In the genomic region with DNA sequence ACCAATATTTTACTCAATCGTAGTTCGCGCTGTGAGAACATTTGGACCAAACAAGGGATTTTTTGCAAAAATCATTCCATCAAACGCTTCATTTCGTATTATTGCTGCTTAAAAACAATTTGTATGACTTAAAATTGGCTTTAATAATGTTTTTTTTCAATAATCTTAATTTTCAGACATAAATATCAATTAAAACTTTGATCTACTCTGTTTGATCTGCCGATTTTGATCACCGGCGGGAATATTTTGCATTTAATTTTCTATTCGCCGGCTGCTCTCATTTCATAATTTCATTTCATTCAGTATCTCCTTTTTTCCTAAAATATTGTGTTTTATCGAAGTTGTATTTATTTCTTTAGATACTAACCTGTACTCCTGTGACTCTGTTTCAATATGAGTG, we compare ENCODE assay signal across 2 worm cellular contexts.
TF ChIP-seq lines count a peak whose summit lies in the region.

A gene (plus strand): TSS at position 358 of the 400 bp plus-strand sequence.

TF ChIP-seq in whole organism, L4 larva, 104 proteins besides CTCF, POLR2A, EP300 and RAD21:
- TF ChIP-seq unc-130 (GFP tag; optimal IDR thresholded peaks at IDR 0.05; lab: Kevin White, UChicago), result peak; percentile 24
- no peak for TF ChIP-seq duxl-1 (tag; optimal IDR thresholded peaks at IDR 0.05; lab: Kevin White, UChicago; ENCODE audit: poor library complexity)
- 0 out of 2 replicates have a peak, but pooled peaks have one; percentile 4 for TF ChIP-seq lin-38 (GFP tag; IDR thresholded peaks at IDR 0.05; lab: Robert Waterston, UW)

TF ChIP-seq in whole organism, young adult, 124 proteins besides CTCF, POLR2A, EP300 and RAD21 (continues in another document):
- TF ChIP-seq lir-1 (GFP tag; conservative IDR thresholded peaks at IDR 0.05; lab: Robert Waterston, UW) (no peak), lin-40 (tag; optimal IDR thresholded peaks at IDR 0.05; lab: Kevin White, UChicago) (no peak), ztf-22 (GFP tag; optimal IDR thresholded peaks at IDR 0.05; lab: Kevin White, UChicago) (no peak), lsy-27 (tag; optimal IDR thresholded peaks at IDR 0.05; lab: Kevin White, UChicago; ENCODE audit: borderline replicate concordance, insufficient read depth) (no peak), unc-130 (GFP tag; optimal IDR thresholded peaks at IDR 0.05; lab: Kevin White, UChicago) (peak; percentile 29), lsl-1 (GFP tag; optimal IDR thresholded peaks at IDR 0.05; lab: Kevin White, UChicago) (peak; percentile 88), nhr-80 (tag; optimal IDR thresholded peaks at IDR 0.05; lab: Kevin White, UChicago) (no peak), ceh-58 (GFP tag; IDR thresholded peaks at IDR 0.05; lab: Robert Waterston, UW) (no peak), snpc-1.3 (tag; optimal IDR thresholded peaks at IDR 0.05; lab: Kevin White, UChicago; ENCODE audit: insufficient read depth) (peak; percentile 17), mxl-1 (tag; optimal IDR thresholded peaks at IDR 0.05; lab: Kevin White, UChicago) (no peak), zim-3 (tag; optimal IDR thresholded peaks at IDR 0.05; lab: Kevin White, UChicago) (no peak), hlh-12 (tag; optimal IDR thresholded peaks at IDR 0.05; lab: Kevin White, UChicago) (no peak), ccch-3 (GFP tag; optimal IDR thresholded peaks at IDR 0.05; lab: Kevin White, UChicago) (no peak), nfya-2 (GFP tag; IDR thresholded peaks at IDR 0.05; lab: Robert Waterston, UW) (no peak), snpc-1.1 (tag; optimal IDR thresholded peaks at IDR 0.05; lab: Kevin White, UChicago; ENCODE audit: insufficient read depth) (peak; percentile 78), rcor-1 (GFP tag; IDR thresholded peaks at IDR 0.05; lab: Robert Waterston, UW) (no peak), ceh-91 (GFP tag; IDR thresholded peaks at IDR 0.05; lab: Robert Waterston, UW) (peak; percentile 70), lin-35 (GFP tag; optimal IDR thresholded peaks at IDR 0.05; lab: Kevin White, UChicago) (peak in 1 of 3 experiments; percentile 2), ceh-100 (GFP tag; IDR thresholded peaks at IDR 0.05; lab: Robert Waterston, UW) (no peak), ceh-79 (tag; optimal IDR thresholded peaks at IDR 0.05; lab: Kevin White, UChicago) (no peak), Y53F4B.3 (GFP tag; IDR thresholded peaks at IDR 0.05; lab: Robert Waterston, UW) (no peak), attf-3 (GFP tag; conservative IDR thresholded peaks at IDR 0.05; lab: Robert Waterston, UW) (no peak), fkh-3 (tag; optimal IDR thresholded peaks at IDR 0.05; lab: Kevin White, UChicago) (no peak), tbx-9 (tag; optimal IDR thresholded peaks at IDR 0.05; lab: Kevin White, UChicago; ENCODE audit: borderline replicate concordance) (no peak), B0261.1 (tag; optimal IDR thresholded peaks at IDR 0.05; lab: Kevin White, UChicago) (no peak), K12H6.12 (tag; optimal IDR thresholded peaks at IDR 0.05; lab: Kevin White, UChicago) (no peak), madf-3 (GFP tag; IDR thresholded peaks at IDR 0.05; lab: Robert Waterston, UW) (no peak), F49E8.2 (tag; optimal IDR thresholded peaks at IDR 0.05; lab: Kevin White, UChicago; ENCODE audit: insufficient read depth) (peak; percentile 73), Y53G8AR.9 (GFP tag; conservative IDR thresholded peaks at IDR 0.05; lab: Robert Waterston, UW) (no peak), D2030.7 (GFP tag; IDR thresholded peaks at IDR 0.05; lab: Robert Waterston, UW) (peak; percentile 79), F52B5.7 (tag; optimal IDR thresholded peaks at IDR 0.05; lab: Kevin White, UChicago) (no peak), rpc-1 (optimal IDR thresholded peaks at IDR 0.05; lab: Kevin White, UChicago) (no peak), rpc-1 (tag; optimal IDR thresholded peaks at IDR 0.05; lab: Kevin White, UChicago) (no peak), sea-2 (GFP tag; IDR thresholded peaks at IDR 0.05; lab: Robert Waterston, UW) (no peak), mcd-1 (GFP tag; IDR thresholded peaks at IDR 0.05; lab: Robert Waterston, UW) (no peak), egl-18 (GFP tag; IDR thresholded peaks at IDR 0.05; lab: Robert Waterston, UW) (no peak), zfh-2 (GFP tag; conservative IDR thresholded peaks at IDR 0.05; lab: Robert Waterston, UW) (no peak), hlh-26 (GFP tag; conservative IDR thresholded peaks at IDR 0.05; lab: Robert Waterston, UW) (no peak), F33H1.4 (GFP tag; IDR thresholded peaks at IDR 0.05; lab: Robert Waterston, UW) (peak; percentile 67), B0336.3 (GFP tag; IDR thresholded peaks at IDR 0.05; lab: Robert Waterston, UW) (no peak), rec-8 (tag; optimal IDR thresholded peaks at IDR 0.05; lab: Kevin White, UChicago) (no peak), dox-1 (GFP tag; IDR thresholded peaks at IDR 0.05; lab: Robert Waterston, UW) (0 out of 2 replicates have a peak, but pooled peaks have one; percentile 11), hmg-1.2 (GFP tag; IDR thresholded peaks at IDR 0.05; lab: Robert Waterston, UW) (no peak), die-1 (tag; optimal IDR thresholded peaks at IDR 0.05; lab: Kevin White, UChicago) (no peak), bed-2 (GFP tag; IDR thresholded peaks at IDR 0.05; lab: Robert Waterston, UW) (no peak), tbp1 (GFP tag; optimal IDR thresholded peaks at IDR 0.05; lab: Kevin White, UChicago) (peak; percentile 15), Y79H2A.3 (GFP tag; conservative IDR thresholded peaks at IDR 0.05; lab: Robert Waterston, UW) (no peak), attf-6 (GFP tag; IDR thresholded peaks at IDR 0.05; lab: Robert Waterston, UW) (no peak), T26A5.8 (tag; optimal IDR thresholded peaks at IDR 0.05; lab: Kevin White, UChicago) (no peak), hmg-20 (GFP tag; IDR thresholded peaks at IDR 0.05; lab: Robert Waterston, UW) (no peak), nfyb-1 (GFP tag; IDR thresholded peaks at IDR 0.05; lab: Robert Waterston, UW) (no peak), athp-1 (tag; optimal IDR thresholded peaks at IDR 0.05; lab: Kevin White, UChicago) (no peak), pbrm-1 (GFP tag; IDR thresholded peaks at IDR 0.05; lab: Robert Waterston, UW) (no peak), ZK185.1 (tag; optimal IDR thresholded peaks at IDR 0.05; lab: Kevin White, UChicago; ENCODE audit: poor library complexity, severe bottlenecking) (no peak), lag-1 (GFP tag; IDR thresholded peaks at IDR 0.05; lab: Robert Waterston, UW) (no peak), ama-1 (optimal IDR thresholded peaks at IDR 0.05; lab: Kevin White, UChicago) (no peak), ama-1 (GFP tag; optimal IDR thresholded peaks at IDR 0.05; lab: Kevin White, UChicago) (no peak), snpc-3.4 (tag; optimal IDR thresholded peaks at IDR 0.05; lab: Kevin White, UChicago) (peak; percentile 78), ceh-40 (GFP tag; IDR thresholded peaks at IDR 0.05; lab: Robert Waterston, UW) (no peak), egl-44 (GFP tag; IDR thresholded peaks at IDR 0.05; lab: Robert Waterston, UW) (no peak), F57A8.1 (GFP tag; optimal IDR thresholded peaks at IDR 0.05; lab: Kevin White, UChicago) (no peak), nhr-27 (tag; optimal IDR thresholded peaks at IDR 0.05; lab: Kevin White, UChicago) (no peak), sptf-2 (GFP tag; optimal IDR thresholded peaks at IDR 0.05; lab: Kevin White, UChicago) (no peak), tlf-1 (GFP tag; optimal IDR thresholded peaks at IDR 0.05; lab: Kevin White, UChicago) (peak; percentile 25), unc-62 (GFP tag; optimal IDR thresholded peaks at IDR 0.05; lab: Kevin White, UChicago) (no peak), K11D2.4 (GFP tag; IDR thresholded peaks at IDR 0.05; lab: Robert Waterston, UW) (no peak), dpl-1 (GFP tag; optimal IDR thresholded peaks at IDR 0.05; lab: Kevin White, UChicago) (peak; percentile 63), C06A6.2 (GFP tag; conservative IDR thresholded peaks at IDR 0.05; lab: Robert Waterston, UW) (no peak), ceh-27 (GFP tag; optimal IDR thresholded peaks at IDR 0.05; lab: Kevin White, UChicago) (no peak), chd-7 (tag; optimal IDR thresholded peaks at IDR 0.05; lab: Kevin White, UChicago) (no peak), cebp-2 (GFP tag; IDR thresholded peaks at IDR 0.05; lab: Robert Waterston, UW) (no peak), nfya-1 (tag; optimal IDR thresholded peaks at IDR 0.05; lab: Kevin White, UChicago; ENCODE audit: borderline replicate concordance, insufficient read depth) (no peak), ztf-25 (GFP tag; IDR thresholded peaks at IDR 0.05; lab: Robert Waterston, UW) (no peak), nhr-120 (GFP tag; IDR thresholded peaks at IDR 0.05; lab: Robert Waterston, UW) (no peak), Y56A3A.18 (GFP tag; IDR thresholded peaks at IDR 0.05; lab: Robert Waterston, UW) (no peak), ztf-26 (tag; optimal IDR thresholded peaks at IDR 0.05; lab: Kevin White, UChicago) (no peak), hsf-1 (GFP tag; IDR thresholded peaks at IDR 0.05; lab: Robert Waterston, UW) (peak; percentile 65; the same call in 1 of the 2 replicates), nhr-90 (tag; optimal IDR thresholded peaks at IDR 0.05; lab: Kevin White, UChicago) (no peak), sdz-38 (tag; optimal IDR thresholded peaks at IDR 0.05; lab: Kevin White, UChicago) (no peak), efl-1 (GFP tag; optimal IDR thresholded peaks at IDR 0.05; lab: Kevin White, UChicago) (peak; percentile 95), mes-4 (tag; optimal IDR thresholded peaks at IDR 0.05; lab: Kevin White, UChicago) (no peak), ztf-18 (tag; optimal IDR thresholded peaks at IDR 0.05; lab: Kevin White, UChicago) (no peak), atf-7 (tag; optimal IDR thresholded peaks at IDR 0.05; lab: Kevin White, UChicago) (no peak), hrde-1 (tag; optimal IDR thresholded peaks at IDR 0.05; lab: Kevin White, UChicago; ENCODE audit: borderline replicate concordance) (no peak), B0035.1 (tag; optimal IDR thresholded peaks at IDR 0.05; lab: Kevin White, UChicago) (no peak), nhr-179 (tag; optimal IDR thresholded peaks at IDR 0.05; lab: Kevin White, UChicago) (no peak)
